Worm (Caenorhabditis elegans): ENCODE results near the gene Y39A1A.20.

Y39A1A.20 gene

ce11 chrIII:10706481-10706880, 6.1 kb upstream of the Y39A1A.20 start:
- TF ChIP-seq nfya-1 (tag; optimal IDR thresholded peaks at IDR 0.05; ENCODE audit: insufficient read depth): no peak
- no peak for TF ChIP-seq skn-1 (tag; optimal IDR thresholded peaks at IDR 0.05)
- TF ChIP-seq nhr-28 (tag; optimal IDR thresholded peaks at IDR 0.05): no peak
- TF ChIP-seq jun-1 (tag; optimal IDR thresholded peaks at IDR 0.05): no peak
- TF ChIP-seq elt-3 (tag; optimal IDR thresholded peaks at IDR 0.05): no peak

ce11 chrIII:10704499-10704898, 4.1 kb upstream of the Y39A1A.20 start:
- no peak for TF ChIP-seq lsy-12 (tag; optimal IDR thresholded peaks at IDR 0.05)
- no peak for TF ChIP-seq pha-4 (tag; optimal IDR thresholded peaks at IDR 0.05)
- TF ChIP-seq hmg-11 (tag; optimal IDR thresholded peaks at IDR 0.05): no peak
- no peak for TF ChIP-seq aly-2 (tag; optimal IDR thresholded peaks at IDR 0.05)
- no peak for TF ChIP-seq nhr-67 (tag; optimal IDR thresholded peaks at IDR 0.05)
- TF ChIP-seq elt-1 (tag; optimal IDR thresholded peaks at IDR 0.05): no peak
- no peak for TF ChIP-seq snpc-4 (tag; optimal IDR thresholded peaks at IDR 0.05)
- TF ChIP-seq ceh-9 (tag; optimal IDR thresholded peaks at IDR 0.05): no peak
- TF ChIP-seq lin-39 (tag; optimal IDR thresholded peaks at IDR 0.05): no peak
- TF ChIP-seq fos-1 (tag; optimal IDR thresholded peaks at IDR 0.05): no peak
- no peak for TF ChIP-seq nhr-11 (tag; optimal IDR thresholded peaks at IDR 0.05)
- no peak for TF ChIP-seq ceh-82 (tag; optimal IDR thresholded peaks at IDR 0.05)
- TF ChIP-seq nhr-23 (tag; optimal IDR thresholded peaks at IDR 0.05): no peak
- no peak for TF ChIP-seq elt-2 (tag; optimal IDR thresholded peaks at IDR 0.05)
- TF ChIP-seq zag-1 (tag; optimal IDR thresholded peaks at IDR 0.05): no peak
- TF ChIP-seq mdl-1 (tag; optimal IDR thresholded peaks at IDR 0.05): no peak
- no peak for TF ChIP-seq mml-1 (tag; optimal IDR thresholded peaks at IDR 0.05)
- no peak for TF ChIP-seq nhr-76 (tag; optimal IDR thresholded peaks at IDR 0.05)

ce11 chrIII:10703833-10704232, 3.5 kb upstream of the Y39A1A.20 start:
- TF ChIP-seq ZK546.5 (tag; optimal IDR thresholded peaks at IDR 0.05): no peak
- no peak for TF ChIP-seq zag-1 (tag; optimal IDR thresholded peaks at IDR 0.05)
- TF ChIP-seq nhr-25 (tag; optimal IDR thresholded peaks at IDR 0.05): no peak
- no peak for TF ChIP-seq nhr-43 (tag; optimal IDR thresholded peaks at IDR 0.05; ENCODE audit: poor library complexity, severe bottlenecking)
- TF ChIP-seq nhr-237 (tag; optimal IDR thresholded peaks at IDR 0.05): no peak
- TF ChIP-seq egl-27 (tag; optimal IDR thresholded peaks at IDR 0.05): no peak
- TF ChIP-seq daf-12 (tag; optimal IDR thresholded peaks at IDR 0.05): no peak
- no peak for TF ChIP-seq fos-1 (tag; optimal IDR thresholded peaks at IDR 0.05)

ce11 chrIII:10702805-10703204, 2.4 kb upstream of the Y39A1A.20 start:
- TF ChIP-seq lin-39 (tag; optimal IDR thresholded peaks at IDR 0.05) (no peak), nfya-1 (tag; optimal IDR thresholded peaks at IDR 0.05; ENCODE audit: insufficient read depth) (peak; percentile 86), mdl-1 (tag; optimal IDR thresholded peaks at IDR 0.05) (no peak), unc-62 (GFP tag; optimal IDR thresholded peaks at IDR 0.05) (no peak)

ce11 chrIII:10694294-10694693, 6.1 kb downstream of the Y39A1A.20 start, which contains the start of the genes Y39A1A.18 and fmo-3:
TSS of gene Y39A1A.18 (minus strand) at chrIII:10694485.
TSS of gene fmo-3 (plus strand) at chrIII:10694681.
- TF ChIP-seq fos-1 (tag; optimal IDR thresholded peaks at IDR 0.05) (no peak), nfya-1 (tag; optimal IDR thresholded peaks at IDR 0.05; ENCODE audit: insufficient read depth) (no peak), ceh-28 (tag; optimal IDR thresholded peaks at IDR 0.05) (no peak), mdl-1 (tag; optimal IDR thresholded peaks at IDR 0.05) (no peak), fkh-2 (tag; optimal IDR thresholded peaks at IDR 0.05) (no peak), ZK546.5 (tag; optimal IDR thresholded peaks at IDR 0.05) (no peak), unc-62 (GFP tag; optimal IDR thresholded peaks at IDR 0.05) (no peak), skn-1 (tag; optimal IDR thresholded peaks at IDR 0.05) (no peak), snpc-4 (tag; optimal IDR thresholded peaks at IDR 0.05) (no peak), nhr-76 (tag; optimal IDR thresholded peaks at IDR 0.05) (no peak), hmg-11 (tag; optimal IDR thresholded peaks at IDR 0.05) (no peak), R02D3.7 (tag; optimal IDR thresholded peaks at IDR 0.05) (no peak), ztf-4 (tag; optimal IDR thresholded peaks at IDR 0.05) (no peak)
